Worm (Caenorhabditis elegans) whole organism, young adult: ENCODE results near the gene fbxa-95.
"Not testable (repeated sequence)": the region's sequence is repeated elsewhere in the genome, so short reads cannot be mapped to it uniquely, and the experiment has no call there.

Experiments
- F22D6.2 ChIP-seq: sonication (generic microtip); optimal IDR thresholded peaks from 2 replicates; lab custom pipeline; 2016; ENCODE audit warnings: mild to moderate bottlenecking, missing genetic modification characterization, missing compliant biosample characterization
- F23B12.7 ChIP-seq: sonication (generic microtip); optimal IDR thresholded peaks from 2 replicates; lab custom pipeline; 2017; ENCODE audit warnings: missing genetic modification characterization, mild to moderate bottlenecking, missing compliant biosample characterization, antibody characterized with exemption, moderate library complexity; ENCODE audit not compliant: insufficient read depth
- F39B2.1 ChIP-seq: fragments of 200-800 bp; sonication (Bioruptor generic); IDR thresholded peaks from 2 replicates; pipeline ENCODE4 v1.3.6; 2022; ENCODE audit warnings: missing genetic modification reagents, missing genetic modification characterization, missing compliant biosample characterization
- F49E8.2 ChIP-seq: sonication (generic microtip); optimal IDR thresholded peaks from 3 replicates; lab custom pipeline; 2017; ENCODE audit warnings: missing genetic modification characterization, mild to moderate bottlenecking, missing compliant biosample characterization, antibody characterized with exemption, moderate library complexity; ENCODE audit not compliant: insufficient read depth
- F52B5.7 ChIP-seq: sonication (generic microtip); optimal IDR thresholded peaks from 2 replicates; lab custom pipeline; 2016; ENCODE audit warnings: mild to moderate bottlenecking, missing genetic modification characterization, missing compliant biosample characterization
- K11D2.4 ChIP-seq: fragments of 200-800 bp; sonication (Bioruptor generic); IDR thresholded peaks from 2 replicates; pipeline ENCODE4 v1.3.6; 2022; ENCODE audit warnings: missing genetic modification reagents, missing genetic modification characterization, missing compliant biosample characterization
- K12H6.12 ChIP-seq: fragments of 200-800 bp; sonication (Bioruptor generic); optimal IDR thresholded peaks from 2 replicates; lab custom pipeline; 2018; ENCODE audit warnings: mild to moderate bottlenecking, missing genetic modification characterization, missing compliant biosample characterization
- Y53G8AR.9 ChIP-seq: fragments of 200-800 bp; sonication (Bioruptor generic); conservative IDR thresholded peaks from 2 replicates; pipeline ENCODE4 v1.3.6; 2022; ENCODE audit warnings: missing genetic modification reagents, missing genetic modification characterization, missing compliant biosample characterization
- Y67H2A.10 ChIP-seq: fragments of 200-800 bp; sonication (Bioruptor generic); conservative IDR thresholded peaks from 2 replicates; pipeline ENCODE4 v1.3.6; 2022; ENCODE audit warnings: missing genetic modification reagents, missing genetic modification characterization, missing compliant biosample characterization
- Y79H2A.3 ChIP-seq: fragments of 200-800 bp; sonication (Bioruptor generic); conservative IDR thresholded peaks from 2 replicates; pipeline ENCODE4 v1.3.6; 2022; ENCODE audit warnings: missing genetic modification reagents, missing genetic modification characterization, missing compliant biosample characterization
- Y95B8A.8 ChIP-seq: fragments of 200-800 bp; sonication (Bioruptor generic); IDR thresholded peaks from 2 replicates; pipeline ENCODE4 v1.3.6; 2022; ENCODE audit warnings: missing genetic modification reagents, missing genetic modification characterization, missing compliant biosample characterization
- ZK185.1 ChIP-seq: sonication (generic microtip); optimal IDR thresholded peaks from 2 replicates; lab custom pipeline; 2016; ENCODE audit warnings: mild to moderate bottlenecking, missing genetic modification characterization, missing compliant biosample characterization; ENCODE audit not compliant: poor library complexity, severe bottlenecking
- ama-1 ChIP-seq, 3 experiments: fragments of 150-350 bp in 1 of 3; sonication (generic microtip) in 2 of 3; optimal IDR thresholded peaks; 2 replicates each; lab custom pipeline; 2014 to 2018; ENCODE audit warnings: missing biosample characterization in 2 of 3, missing genetic modification characterization in 2 of 3, missing genetic modification reagents in 2 of 3
- atf-7 ChIP-seq: sonication (generic microtip); optimal IDR thresholded peaks from 2 replicates; lab custom pipeline; 2017; ENCODE audit warnings: mild to moderate bottlenecking, missing genetic modification characterization, missing compliant biosample characterization
- attf-6 ChIP-seq: fragments of 200-800 bp; sonication (Bioruptor generic); IDR thresholded peaks from 2 replicates; pipeline ENCODE4 v1.3.6; 2022; ENCODE audit warnings: missing genetic modification reagents, missing genetic modification characterization, missing compliant biosample characterization
- bed-2 ChIP-seq: fragments of 200-800 bp; sonication (Bioruptor generic); IDR thresholded peaks from 2 replicates; pipeline ENCODE4 v1.3.6; 2022; ENCODE audit warnings: missing genetic modification reagents, missing genetic modification characterization, missing compliant biosample characterization
- ccch-3 ChIP-seq: fragments of 200-800 bp; sonication (Bioruptor generic); optimal IDR thresholded peaks from 2 replicates; lab custom pipeline; 2018; ENCODE audit warnings: mild to moderate bottlenecking, missing genetic modification characterization, missing compliant biosample characterization
- dox-1 ChIP-seq: fragments of 200-800 bp; sonication (Bioruptor generic); IDR thresholded peaks from 2 replicates; pipeline ENCODE4 v1.3.6; 2022; ENCODE audit warnings: missing genetic modification reagents, missing genetic modification characterization, missing compliant biosample characterization
- egrh-3 ChIP-seq: fragments of 200-800 bp; sonication (Bioruptor generic); IDR thresholded peaks from 2 replicates; pipeline ENCODE4 v1.3.6; 2022; ENCODE audit warnings: missing genetic modification reagents, missing genetic modification characterization, missing compliant biosample characterization
- madf-10 ChIP-seq: sonication (generic microtip); optimal IDR thresholded peaks from 2 replicates; lab custom pipeline; 2016; ENCODE audit warnings: mild to moderate bottlenecking, missing genetic modification characterization, missing compliant biosample characterization
- madf-6 ChIP-seq: fragments of 200-800 bp; sonication (Bioruptor generic); IDR thresholded peaks from 2 replicates; pipeline ENCODE4 v1.3.6; 2022; ENCODE audit warnings: missing genetic modification reagents, missing genetic modification characterization, missing compliant biosample characterization
- mcd-1 ChIP-seq: fragments of 200-800 bp; sonication (Bioruptor generic); IDR thresholded peaks from 2 replicates; pipeline ENCODE4 v1.3.6; 2022; ENCODE audit warnings: missing genetic modification reagents, missing genetic modification characterization, missing compliant biosample characterization
- mel-28 ChIP-seq: sonication (generic microtip); optimal IDR thresholded peaks from 2 replicates; lab custom pipeline; 2016; ENCODE audit warnings: borderline replicate concordance, mild to moderate bottlenecking, missing genetic modification characterization, missing compliant biosample characterization
- mxl-1 ChIP-seq: sonication (generic microtip); optimal IDR thresholded peaks from 2 replicates; lab custom pipeline; 2016; ENCODE audit warnings: missing genetic modification characterization, missing compliant biosample characterization
- nhr-179 ChIP-seq: sonication (generic microtip); optimal IDR thresholded peaks from 2 replicates; lab custom pipeline; 2016; ENCODE audit warnings: mild to moderate bottlenecking, missing genetic modification characterization, missing compliant biosample characterization
- nhr-80 ChIP-seq: sonication (generic microtip); optimal IDR thresholded peaks from 2 replicates; lab custom pipeline; 2016; ENCODE audit warnings: missing genetic modification characterization, missing compliant biosample characterization
- pha-4 ChIP-seq: fragments of 150-350 bp; sonication (generic microtip); optimal IDR thresholded peaks from 2 replicates; lab custom pipeline; 2014; ENCODE audit warnings: missing biosample characterization, missing genetic modification reagents, missing genetic modification characterization
- repo-1 ChIP-seq: sonication (generic microtip); optimal IDR thresholded peaks from 2 replicates; lab custom pipeline; 2017; ENCODE audit warnings: mild to moderate bottlenecking, missing genetic modification characterization, missing compliant biosample characterization
- sea-2 ChIP-seq: fragments of 200-800 bp; sonication (Bioruptor generic); IDR thresholded peaks from 2 replicates; pipeline ENCODE4 v1.3.6; 2022; ENCODE audit warnings: missing genetic modification characterization, missing compliant biosample characterization
- snpc-1.3 ChIP-seq: sonication (generic microtip); optimal IDR thresholded peaks from 2 replicates; lab custom pipeline; 2017; ENCODE audit warnings: missing genetic modification characterization, mild to moderate bottlenecking, missing compliant biosample characterization, antibody characterized with exemption, moderate library complexity, missing genotype, missing genetic modification reagents; ENCODE audit not compliant: insufficient read depth
- somi-1 ChIP-seq: fragments of 200-800 bp; sonication (Bioruptor generic); optimal IDR thresholded peaks from 2 replicates; lab custom pipeline; 2018; ENCODE audit warnings: mild to moderate bottlenecking, missing genetic modification characterization, missing compliant biosample characterization
- sptf-2 ChIP-seq: fragments of 200-800 bp; sonication (Bioruptor generic); optimal IDR thresholded peaks from 2 replicates; lab custom pipeline; 2018; ENCODE audit warnings: mild to moderate bottlenecking, missing genetic modification characterization, missing compliant biosample characterization
- zim-3 ChIP-seq: sonication (generic microtip); optimal IDR thresholded peaks from 2 replicates; lab custom pipeline; 2017; ENCODE audit warnings: mild to moderate bottlenecking, missing genetic modification characterization, moderate library complexity, missing compliant biosample characterization
- ztf-25 ChIP-seq: fragments of 200-800 bp; sonication (Bioruptor generic); IDR thresholded peaks from 2 replicates; pipeline ENCODE4 v1.3.6; 2022; ENCODE audit warnings: missing genetic modification reagents, missing genetic modification characterization, missing compliant biosample characterization
- ztf-26 ChIP-seq: sonication (generic microtip); optimal IDR thresholded peaks from 2 replicates; lab custom pipeline; 2017; ENCODE audit warnings: missing genetic modification characterization, missing compliant biosample characterization
- ztf-6 ChIP-seq: fragments of 200-800 bp; sonication (Bioruptor generic); IDR thresholded peaks from 2 replicates; pipeline ENCODE4 v1.3.6; 2022; ENCODE audit warnings: missing genetic modification reagents, missing genetic modification characterization, missing compliant biosample characterization

The fbxa-95 gene

DNA sequence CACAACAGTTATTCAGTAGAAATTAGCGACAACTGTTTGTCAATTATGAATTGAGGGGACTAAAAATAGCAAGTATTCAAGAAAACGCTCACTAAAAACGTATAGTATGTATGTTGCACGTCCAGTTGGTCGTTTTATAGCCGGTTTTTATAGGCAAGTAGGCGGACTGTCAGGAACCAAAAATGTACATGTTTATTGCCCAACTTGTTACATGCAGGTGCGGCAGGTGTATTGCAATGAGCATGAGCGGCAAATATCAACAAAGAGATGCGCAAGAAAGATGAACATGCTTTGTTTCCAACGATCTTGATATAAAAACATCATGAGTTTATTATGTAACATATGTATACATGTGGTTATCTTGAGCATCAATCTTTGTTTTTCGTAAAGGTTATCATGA, 28.5 kb downstream of the fbxa-95 start, which contains the start of gene B0391.14:
Gene B0391.14 (minus strand): TSS at position 101 of the 400 bp plus-strand sequence.
- not testable (repeated sequence) for TF ChIP-seq ztf-6 (GFP tag; lab: Robert Waterston, UW); mcd-1 (GFP tag; lab: Robert Waterston, UW); nhr-80 (tag; lab: Kevin White, UChicago)

DNA sequence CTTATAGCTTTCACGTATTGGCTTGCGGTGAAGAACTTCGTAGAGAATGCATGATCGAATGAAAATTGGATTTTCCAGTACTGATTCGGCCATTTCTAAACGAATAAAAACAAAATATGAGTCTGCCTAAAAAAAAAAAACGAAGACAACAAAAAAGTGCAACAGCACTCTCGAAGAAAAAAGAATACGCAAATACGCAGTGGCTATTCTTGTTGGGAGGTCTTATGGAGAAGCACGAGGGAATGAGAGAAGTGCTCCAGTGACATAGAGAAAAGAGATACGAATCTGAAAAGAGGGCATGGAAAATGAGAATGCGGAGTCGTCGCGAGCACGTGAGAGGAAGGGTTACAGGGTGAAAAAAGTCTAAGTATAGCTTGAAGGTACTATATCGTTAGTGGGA, 31.0 kb downstream of the fbxa-95 start, which contains the start of gene fbxa-152:
Gene fbxa-152 (minus strand): TSS at position 101 of the 400 bp plus-strand sequence.
- TF ChIP-seq repo-1 (tag; lab: Kevin White, UChicago) (no peak), mxl-1 (tag; lab: Kevin White, UChicago) (no peak), ztf-26 (tag; lab: Kevin White, UChicago) (no peak), atf-7 (tag; lab: Kevin White, UChicago) (no peak), madf-6 (GFP tag; lab: Robert Waterston, UW) (no peak), dox-1 (GFP tag; lab: Robert Waterston, UW) (no peak), F22D6.2 (tag; lab: Kevin White, UChicago) (no peak), nhr-179 (tag; lab: Kevin White, UChicago) (no peak), ztf-25 (GFP tag; lab: Robert Waterston, UW) (no peak), sptf-2 (GFP tag; lab: Kevin White, UChicago) (no peak), ama-1 (optimal IDR thresholded peaks at IDR 0.05; lab: Kevin White, UChicago) (no peak), ama-1 (GFP tag; optimal IDR thresholded peaks at IDR 0.05; lab: Kevin White, UChicago) (no peak), bed-2 (GFP tag; lab: Robert Waterston, UW) (no peak), Y95B8A.8 (GFP tag; lab: Robert Waterston, UW) (no peak), ccch-3 (no peak), egrh-3 (GFP tag; lab: Robert Waterston, UW) (no peak), pha-4 (tag; lab: Kevin White, UChicago) (no peak), K12H6.12 (tag; lab: Kevin White, UChicago) (no peak)

DNA sequence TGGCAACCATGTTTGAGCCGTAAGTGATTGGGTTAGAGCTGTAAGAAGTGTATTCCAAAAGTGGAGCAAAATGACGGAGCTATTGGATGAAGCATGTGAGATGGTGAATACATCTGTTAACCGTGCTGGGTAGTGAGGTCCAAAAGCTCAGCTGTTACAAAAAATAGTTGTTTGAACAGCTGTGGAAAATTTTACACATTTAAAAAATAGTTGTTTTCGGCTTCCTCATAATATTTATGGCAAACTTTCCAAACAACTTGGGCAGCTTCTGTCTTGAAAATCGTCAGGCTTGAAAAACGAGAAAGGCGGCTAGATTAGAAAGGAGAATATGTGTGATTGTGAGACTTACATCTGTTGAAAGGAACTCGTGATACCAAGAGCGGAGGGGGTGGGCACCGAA, 33.8 kb downstream of the fbxa-95 start, which contains the start of gene fbxa-154:
Gene fbxa-154 (minus strand): TSS at position 101 of the 400 bp plus-strand sequence.
- no peak for TF ChIP-seq attf-6 (GFP tag; lab: Robert Waterston, UW)
- no peak for TF ChIP-seq sea-2
- no peak for TF ChIP-seq zim-3 (tag; lab: Kevin White, UChicago)
- TF ChIP-seq K12H6.12 (tag; lab: Kevin White, UChicago): no peak
- no peak for TF ChIP-seq madf-10
- TF ChIP-seq Y79H2A.3 (GFP tag; lab: Robert Waterston, UW): no peak
- TF ChIP-seq bed-2 (GFP tag; lab: Robert Waterston, UW): no peak
- TF ChIP-seq snpc-1.3 (tag; lab: Kevin White, UChicago): no peak
- no peak for TF ChIP-seq F49E8.2 (tag; lab: Kevin White, UChicago)
- TF ChIP-seq ZK185.1: no peak
- no peak for TF ChIP-seq Y53G8AR.9 (GFP tag; lab: Robert Waterston, UW)
- TF ChIP-seq somi-1 (GFP tag; lab: Kevin White, UChicago): no peak
- no peak for TF ChIP-seq F39B2.1 (GFP tag; lab: Robert Waterston, UW)
- no peak for TF ChIP-seq F22D6.2 (tag; lab: Kevin White, UChicago)
- no peak for TF ChIP-seq mel-28 (tag; lab: Kevin White, UChicago)
- TF ChIP-seq Y67H2A.10 (GFP tag; lab: Robert Waterston, UW): no peak
- TF ChIP-seq F52B5.7 (tag; lab: Kevin White, UChicago): no peak
- TF ChIP-seq egrh-3 (GFP tag; lab: Robert Waterston, UW): no peak
- no peak for TF ChIP-seq F23B12.7
- TF ChIP-seq K11D2.4 (GFP tag; lab: Robert Waterston, UW): no peak
